Fruit fly (Drosophila melanogaster): ENCODE results near the gene CCT2.

Gene CCT2

dm6 chrX:9106212-9106774 lies 17.0 kb downstream of the CCT2 start, which contains the start of gene Bx42 (continued):
- TF ChIP-seq Dp (GFP tag; optimal IDR thresholded peaks at IDR 0.05): peak; percentile 8
- no peak for TF ChIP-seq pan (optimal IDR thresholded peaks at IDR 0.05)
- TF ChIP-seq pan (GFP tag; optimal IDR thresholded peaks at IDR 0.05 in 1 of 2, IDR thresholded peaks at IDR 0.05 in 1 of 2): no peak
- no peak for TF ChIP-seq knrl (GFP tag; IDR thresholded peaks at IDR 0.05; ENCODE audit: partially characterized antibody)
- TF ChIP-seq CG6689 (GFP tag; IDR thresholded peaks at IDR 0.05): no peak
- TF ChIP-seq dm (GFP tag; optimal IDR thresholded peaks at IDR 0.05): peak; percentile 7
- no peak for TF ChIP-seq CG18476 (GFP tag; optimal IDR thresholded peaks at IDR 0.05)
- no peak for TF ChIP-seq Aef1 (GFP tag; IDR thresholded peaks at IDR 0.05)
- TF ChIP-seq rib (GFP tag; IDR thresholded peaks at IDR 0.05): no peak
- peak; percentile 3 for TF ChIP-seq pros (GFP tag; optimal IDR thresholded peaks at IDR 0.05)
- 0 out of 3 replicates have a peak, but pooled peaks have one; percentile 26 for TF ChIP-seq HLH4C (GFP tag; IDR thresholded peaks at IDR 0.05; ENCODE audit: partially characterized antibody)
- TF ChIP-seq CG4730 (GFP tag; IDR thresholded peaks at IDR 0.05): 0 out of 2 replicates have a peak, but pooled peaks have one; percentile 18
- TF ChIP-seq Jarid2 (GFP tag; optimal IDR thresholded peaks at IDR 0.05): no peak
- no peak for TF ChIP-seq Side (GFP tag; optimal IDR thresholded peaks at IDR 0.05)
- TF ChIP-seq CG34376 (GFP tag; optimal IDR thresholded peaks at IDR 0.05): no peak
- TF ChIP-seq pho (GFP tag; optimal IDR thresholded peaks at IDR 0.05): peak; percentile 8
- TF ChIP-seq CG14860 (GFP tag; IDR thresholded peaks at IDR 0.05; ENCODE audit: partially characterized antibody): no peak
- no peak for TF ChIP-seq CG13287 (GFP tag; IDR thresholded peaks at IDR 0.05; ENCODE audit: partially characterized antibody)
- no peak for TF ChIP-seq grau (tag; optimal IDR thresholded peaks at IDR 0.05)
- TF ChIP-seq tll (GFP tag; optimal IDR thresholded peaks at IDR 0.05): no peak
- no peak for TF ChIP-seq CG14050 (GFP tag; IDR thresholded peaks at IDR 0.05)
- TF ChIP-seq CG10959 (GFP tag; IDR thresholded peaks at IDR 0.05): no peak
- TF ChIP-seq Hr39 (optimal IDR thresholded peaks at IDR 0.05): no peak
- TF ChIP-seq CG4360 (GFP tag; IDR thresholded peaks at IDR 0.05): no peak
- TF ChIP-seq en (GFP tag; optimal IDR thresholded peaks at IDR 0.05): no peak
- no peak for TF ChIP-seq CG31441 (GFP tag; IDR thresholded peaks at IDR 0.05)
- TF ChIP-seq CG1647 (GFP tag; optimal IDR thresholded peaks at IDR 0.05): no peak
- TF ChIP-seq cg (GFP tag; optimal IDR thresholded peaks at IDR 0.05): peak; percentile 63
- no peak for TF ChIP-seq zen2 (GFP tag; IDR thresholded peaks at IDR 0.05; ENCODE audit: partially characterized antibody)
- no peak for TF ChIP-seq NC2α (GFP tag; optimal IDR thresholded peaks at IDR 0.05)
- peak; percentile 37 for TF ChIP-seq phol (tag; optimal IDR thresholded peaks at IDR 0.05)
- no peak for TF ChIP-seq fd96Cb (tag; optimal IDR thresholded peaks at IDR 0.05)
- no peak for TF ChIP-seq Sox100B (GFP tag; optimal IDR thresholded peaks at IDR 0.05)
- no peak for TF ChIP-seq CG4328 (GFP tag; optimal IDR thresholded peaks at IDR 0.05)
- no peak for TF ChIP-seq tx (GFP tag; optimal IDR thresholded peaks at IDR 0.05)
- TF ChIP-seq CG7271 (tag; optimal IDR thresholded peaks at IDR 0.05): no peak

dm6 chrX:9106775-9107283 lies 17.5 kb downstream of the CCT2 start, which contains the start of gene Arfrp1:
Gene Arfrp1 (plus strand): TSS chrX:9107069.
- TF ChIP-seq Taf1 (GFP tag; IDR thresholded peaks at IDR 0.05): no peak
- TF ChIP-seq CG2120 (GFP tag; optimal IDR thresholded peaks at IDR 0.05): peak; percentile 48
- peak; percentile 6 for TF ChIP-seq CG4424 (GFP tag; optimal IDR thresholded peaks at IDR 0.05)
- no peak for TF ChIP-seq CG14667 (GFP tag; IDR thresholded peaks at IDR 0.05)
- peak; percentile 8; the same call in 1 of the 3 replicates for TF ChIP-seq ci (GFP tag; IDR thresholded peaks at IDR 0.05)
- TF ChIP-seq CG11456 (GFP tag; IDR thresholded peaks at IDR 0.05): 0 out of 3 replicates have a peak, but pooled peaks have one; percentile 35
- no peak for TF ChIP-seq Awh (GFP tag; IDR thresholded peaks at IDR 0.05)
- no peak for TF ChIP-seq CHES-1-like (GFP tag; optimal IDR thresholded peaks at IDR 0.05)
- TF ChIP-seq CG10959 (GFP tag; IDR thresholded peaks at IDR 0.05): no peak
- no peak for TF ChIP-seq Atf6 (GFP tag; IDR thresholded peaks at IDR 0.05)
- peak; percentile 89 for TF ChIP-seq Ets65A (GFP tag)
- peak; percentile 45; the same call in 1 of the 2 replicates for TF ChIP-seq nerfin-2 (GFP tag; IDR thresholded peaks at IDR 0.05; ENCODE audit: partially characterized antibody)
- peak; percentile 36; the same call in 1 of the 2 replicates for TF ChIP-seq vvl (GFP tag; IDR thresholded peaks at IDR 0.05)
- TF ChIP-seq Mad (GFP tag; optimal IDR thresholded peaks at IDR 0.05): no peak
- TF ChIP-seq CG2889 (GFP tag; IDR thresholded peaks at IDR 0.05): no peak
- TF ChIP-seq dmrt11E (tag; optimal IDR thresholded peaks at IDR 0.05): no peak
- TF ChIP-seq Fer2 (tag; optimal IDR thresholded peaks at IDR 0.05): peak; percentile 6
